Fruit fly (Drosophila melanogaster) whole organism, embryonic: Measurements from ENCODE around the gene Tango5.
A peak's percentile ranks its signal among the peaks of the same experiment; 100 is the strongest.

Source experiments
- Ada2b ChIP-seq: fragments of 200-800 bp; sonication (Bioruptor generic); IDR thresholded peaks from 2 replicates; pipeline ENCODE4 v1.3.6; 2022; ENCODE audit warnings: missing biosample characterization, missing genetic modification characterization
- Asciz ChIP-seq: fragments of 200-800 bp; sonication (Bioruptor generic); optimal IDR thresholded peaks from 2 replicates; lab custom pipeline; 2017; ENCODE audit warnings: missing biosample characterization, mild to moderate bottlenecking, missing genetic modification characterization, missing genetic modification reagents
- Atf6 ChIP-seq: fragments of 200-800 bp; sonication (Bioruptor generic); IDR thresholded peaks from 2 replicates; pipeline ENCODE4 v1.3.6; 2022; ENCODE audit warnings: missing biosample characterization, missing genetic modification characterization
- Bdp1 ChIP-seq: fragments of 200-800 bp; sonication (Bioruptor generic); optimal IDR thresholded peaks from 3 replicates; lab custom pipeline; 2016; ENCODE audit warnings: missing biosample characterization, missing genetic modification characterization
- CG10565 ChIP-seq: fragments of 200-800 bp; sonication (Bioruptor generic); optimal IDR thresholded peaks from 3 replicates; lab custom pipeline; 2016; ENCODE audit warnings: missing biosample characterization, mild to moderate bottlenecking, missing genetic modification characterization
- CG10959 ChIP-seq: fragments of 200-800 bp; sonication (Bioruptor generic); IDR thresholded peaks from 2 replicates; pipeline ENCODE4 v1.3.6; 2022; ENCODE audit warnings: missing biosample characterization, missing genetic modification characterization
- CG11093 ChIP-seq: fragments of 200-800 bp; sonication (Bioruptor generic); IDR thresholded peaks from 3 replicates; pipeline ENCODE4 v1.3.6; 2022; ENCODE audit warnings: missing biosample characterization, missing genetic modification characterization
- CG11504 ChIP-seq: fragments of 200-800 bp; sonication (Bioruptor generic); optimal IDR thresholded peaks from 3 replicates; lab custom pipeline; 2019; ENCODE audit warnings: missing biosample characterization, mild to moderate bottlenecking, missing genetic modification characterization, moderate library complexity
- CG14050 ChIP-seq: fragments of 200-800 bp; sonication (Bioruptor generic); IDR thresholded peaks from 3 replicates; pipeline ENCODE4 v1.3.6; 2022; ENCODE audit warnings: missing biosample characterization, missing genetic modification characterization
- CG16863 ChIP-seq: fragments of 200-800 bp; sonication (Bioruptor generic); optimal IDR thresholded peaks from 3 replicates; lab custom pipeline; 2016; ENCODE audit warnings: missing biosample characterization, missing genetic modification characterization
- CG2199 ChIP-seq: fragments of 200-800 bp; sonication (Bioruptor generic); IDR thresholded peaks from 3 replicates; pipeline ENCODE4 v1.3.6; 2022; ENCODE audit warnings: missing biosample characterization, missing genetic modification characterization
- CG2889 ChIP-seq: fragments of 200-800 bp; sonication (Bioruptor generic); IDR thresholded peaks from 3 replicates; pipeline ENCODE4 v1.3.6; 2022; ENCODE audit warnings: missing biosample characterization, missing genetic modification characterization
- CG30403 ChIP-seq: fragments of 200-800 bp; sonication (Bioruptor generic); optimal IDR thresholded peaks from 3 replicates; lab custom pipeline; 2016; ENCODE audit warnings: missing biosample characterization, missing genetic modification characterization
- CG31441 ChIP-seq: fragments of 200-800 bp; sonication (Bioruptor generic); IDR thresholded peaks from 2 replicates; pipeline ENCODE4 v1.3.6; 2022; ENCODE audit warnings: missing biosample characterization, missing genetic modification characterization
- CG33213 ChIP-seq: fragments of 200-800 bp; sonication (Bioruptor generic); optimal IDR thresholded peaks from 3 replicates; lab custom pipeline; 2016; ENCODE audit warnings: missing biosample characterization, missing genetic modification characterization
- CG34422 ChIP-seq: fragments of 200-800 bp; sonication (Bioruptor generic); IDR thresholded peaks from 3 replicates; pipeline ENCODE4 v1.3.6; 2022; ENCODE audit warnings: missing biosample characterization, missing genetic modification characterization
- CG3847 ChIP-seq: fragments of 200-800 bp; sonication (Bioruptor generic); IDR thresholded peaks from 2 replicates; pipeline ENCODE4 v1.3.6; 2022; ENCODE audit warnings: missing biosample characterization, missing genetic modification characterization
- CG4707 ChIP-seq: fragments of 200-800 bp; sonication (Bioruptor generic); optimal IDR thresholded peaks from 2 replicates; lab custom pipeline; 2018; ENCODE audit warnings: missing biosample characterization, mild to moderate bottlenecking, missing genetic modification characterization, moderate library complexity
- CG5953 ChIP-seq: fragments of 200-800 bp; sonication (Bioruptor generic); IDR thresholded peaks from 2 replicates; pipeline ENCODE4 v1.3.6; 2022; ENCODE audit warnings: missing biosample characterization, missing genetic modification characterization
- CG6813 ChIP-seq: fragments of 200-800 bp; sonication (Bioruptor generic); optimal IDR thresholded peaks from 2 replicates; lab custom pipeline; 2017; ENCODE audit warnings: missing biosample characterization, missing genetic modification characterization, mild to moderate bottlenecking, moderate library complexity, missing genetic modification reagents
- CG7271 ChIP-seq: fragments of 200-800 bp; sonication (Bioruptor generic); optimal IDR thresholded peaks from 2 replicates; lab custom pipeline; 2018; ENCODE audit warnings: missing biosample characterization, mild to moderate bottlenecking, missing genetic modification characterization, moderate library complexity
- CG8290 ChIP-seq, 3 experiments: fragments of 200-800 bp; sonication (Bioruptor generic); optimal IDR thresholded peaks; 2 replicates each; lab custom pipeline; 2016 to 2019; ENCODE audit warnings: missing biosample characterization in 3 of 3, missing genetic modification characterization in 3 of 3, mild to moderate bottlenecking in 2 of 3, moderate library complexity in 1 of 3
- CG9727 ChIP-seq: fragments of 200-800 bp; sonication (Bioruptor generic); optimal IDR thresholded peaks from 3 replicates; lab custom pipeline; 2017; ENCODE audit warnings: missing biosample characterization, mild to moderate bottlenecking, missing genetic modification characterization
- Dip2 ChIP-seq: fragments of 200-800 bp; sonication (Bioruptor generic); IDR thresholded peaks from 2 replicates; pipeline ENCODE4 v1.3.6; 2022; ENCODE audit warnings: missing biosample characterization, missing genetic modification characterization
- Ets65A ChIP-seq: fragments of 200-800 bp; sonication (Bioruptor generic); peaks from one replicate; lab custom pipeline; 2016; ENCODE audit warnings: missing biosample characterization, missing genetic modification characterization
- GATAe ChIP-seq: fragments of 200-800 bp; sonication (Bioruptor generic); conservative IDR thresholded peaks from 2 replicates; pipeline ENCODE4 v1.3.6; 2022; ENCODE audit warnings: missing biosample characterization, missing genetic modification characterization
- Gug ChIP-seq: fragments of 200-800 bp; sonication (Bioruptor generic); IDR thresholded peaks from 4 replicates; pipeline ENCODE4 v1.3.6; 2022; ENCODE audit warnings: missing biosample characterization, missing genetic modification characterization
- HHEX ChIP-seq: fragments of 200-800 bp; sonication (Bioruptor generic); optimal IDR thresholded peaks from 3 replicates; lab custom pipeline; 2017; ENCODE audit warnings: missing biosample characterization, mild to moderate bottlenecking, missing genetic modification characterization, missing genetic modification reagents
- HLHmδ ChIP-seq: fragments of 200-800 bp; sonication (Bioruptor generic); optimal IDR thresholded peaks from 2 replicates; lab custom pipeline; 2018; ENCODE audit warnings: missing biosample characterization, mild to moderate bottlenecking, missing genetic modification characterization, moderate library complexity
- Hmx ChIP-seq: fragments of 200-800 bp; sonication (Bioruptor generic); optimal IDR thresholded peaks from 2 replicates; lab custom pipeline; 2016; ENCODE audit warnings: missing biosample characterization, missing genetic modification characterization
- Hsf ChIP-seq: fragments of 200-800 bp; sonication (Bioruptor generic); optimal IDR thresholded peaks from 3 replicates; lab custom pipeline; 2016; ENCODE audit warnings: missing biosample characterization, missing genetic modification characterization
- Lim3 ChIP-seq: fragments of 200-800 bp; sonication (Bioruptor generic); IDR thresholded peaks from 2 replicates; pipeline ENCODE4 v1.3.6; 2022; ENCODE audit warnings: missing biosample characterization, missing genetic modification characterization
- MESR4 ChIP-seq: fragments of 200-800 bp; sonication (Bioruptor generic); optimal IDR thresholded peaks from 2 replicates; lab custom pipeline; 2018; ENCODE audit warnings: missing biosample characterization, mild to moderate bottlenecking, missing genetic modification characterization, moderate library complexity
- Max ChIP-seq: fragments of 200-800 bp; sonication (Bioruptor generic); optimal IDR thresholded peaks from 2 replicates; lab custom pipeline; 2016; ENCODE audit warnings: missing biosample characterization, mild to moderate bottlenecking, missing genetic modification characterization
- Mes4 ChIP-seq: fragments of 200-800 bp; sonication (Bioruptor generic); optimal IDR thresholded peaks from 2 replicates; lab custom pipeline; 2016; ENCODE audit warnings: missing biosample characterization, missing genetic modification characterization
- Mrtf ChIP-seq: fragments of 200-800 bp; sonication (Bioruptor generic); IDR thresholded peaks from 3 replicates; pipeline ENCODE4 v1.3.6; 2022; ENCODE audit warnings: missing biosample characterization, missing genetic modification characterization
- Nf-YC ChIP-seq: fragments of 200-800 bp; optimal IDR thresholded peaks from 3 replicates; lab custom pipeline; 2019; ENCODE audit warnings: missing biosample characterization, mild to moderate bottlenecking, missing genetic modification characterization, moderate library complexity
- Oli ChIP-seq: fragments of 200-800 bp; sonication (Bioruptor generic); optimal IDR thresholded peaks from 2 replicates; lab custom pipeline; 2018; ENCODE audit warnings: missing biosample characterization, mild to moderate bottlenecking, missing genetic modification characterization, moderate library complexity
- Pdp1 ChIP-seq, 2 experiments: fragments of 200-800 bp; sonication (Bioruptor generic); optimal IDR thresholded peaks; 3 replicates each; lab custom pipeline; 2016; ENCODE audit warnings: missing biosample characterization in 2 of 2, missing genetic modification characterization in 2 of 2, mild to moderate bottlenecking in 1 of 2, moderate library complexity in 1 of 2
- Ravus ChIP-seq: fragments of 200-800 bp; sonication (Bioruptor generic); IDR thresholded peaks from 2 replicates; pipeline ENCODE4 v1.3.6; 2022; ENCODE audit warnings: missing biosample characterization, missing genetic modification characterization
- Stat92E ChIP-seq, 3 experiments: fragments of >200 bp in 2 of 3; fragments of 200-800 bp in 1 of 3; sonication (Bioruptor generic) in 1 of 3; optimal IDR thresholded peaks; 2 replicates each; lab custom pipeline; 2017 to 2019; ENCODE audit warnings: missing biosample characterization in 3 of 3, missing genetic modification characterization in 3 of 3, mild to moderate bottlenecking in 1 of 3, moderate library complexity in 1 of 3
- ato ChIP-seq: fragments of 200-800 bp; sonication (Bioruptor generic); IDR thresholded peaks from 2 replicates; pipeline ENCODE4 v1.3.6; 2022; ENCODE audit warnings: missing biosample characterization, missing genetic modification characterization; ENCODE audit not compliant: partially characterized antibody
- cas ChIP-seq: fragments of 200-800 bp; sonication (Bioruptor generic); IDR thresholded peaks from 2 replicates; pipeline ENCODE4 v1.3.6; 2022; ENCODE audit warnings: missing biosample characterization, missing genetic modification characterization
- ci ChIP-seq: fragments of 200-800 bp; sonication (Bioruptor generic); IDR thresholded peaks from 3 replicates; pipeline ENCODE4 v1.3.6; 2022; ENCODE audit warnings: missing biosample characterization, missing genetic modification characterization
- dmrt99B ChIP-seq: fragments of 200-800 bp; sonication (Bioruptor generic); optimal IDR thresholded peaks from 2 replicates; lab custom pipeline; 2018; ENCODE audit warnings: missing biosample characterization, mild to moderate bottlenecking, missing genetic modification characterization, moderate library complexity
- gem ChIP-seq: fragments of 200-800 bp; sonication (Bioruptor generic); optimal IDR thresholded peaks from 2 replicates; lab custom pipeline; 2019; ENCODE audit warnings: missing biosample characterization, mild to moderate bottlenecking, missing genetic modification characterization, moderate library complexity
- ranshi ChIP-seq: fragments of 200-800 bp; sonication (Bioruptor generic); IDR thresholded peaks from 2 replicates; pipeline ENCODE4 v1.3.6; 2022; ENCODE audit warnings: missing biosample characterization, missing genetic modification characterization
- seq ChIP-seq: fragments of 200-800 bp; sonication (Bioruptor generic); IDR thresholded peaks from 2 replicates; pipeline ENCODE4 v1.3.6; 2022; ENCODE audit warnings: missing biosample characterization, missing genetic modification characterization
- shn ChIP-seq: fragments of 200-800 bp; sonication (Bioruptor generic); optimal IDR thresholded peaks from 3 replicates; lab custom pipeline; 2016; ENCODE audit warnings: missing biosample characterization, missing genetic modification characterization
- sima ChIP-seq: fragments of 200-800 bp; sonication (Bioruptor generic); optimal IDR thresholded peaks from 2 replicates; lab custom pipeline; 2016; ENCODE audit warnings: missing biosample characterization, missing genetic modification characterization
- zfh2 ChIP-seq: fragments of 200-800 bp; sonication (Bioruptor generic); optimal IDR thresholded peaks from 2 replicates; lab custom pipeline; 2016; ENCODE audit warnings: missing biosample characterization, missing genetic modification characterization

Gene Tango5

DNA sequence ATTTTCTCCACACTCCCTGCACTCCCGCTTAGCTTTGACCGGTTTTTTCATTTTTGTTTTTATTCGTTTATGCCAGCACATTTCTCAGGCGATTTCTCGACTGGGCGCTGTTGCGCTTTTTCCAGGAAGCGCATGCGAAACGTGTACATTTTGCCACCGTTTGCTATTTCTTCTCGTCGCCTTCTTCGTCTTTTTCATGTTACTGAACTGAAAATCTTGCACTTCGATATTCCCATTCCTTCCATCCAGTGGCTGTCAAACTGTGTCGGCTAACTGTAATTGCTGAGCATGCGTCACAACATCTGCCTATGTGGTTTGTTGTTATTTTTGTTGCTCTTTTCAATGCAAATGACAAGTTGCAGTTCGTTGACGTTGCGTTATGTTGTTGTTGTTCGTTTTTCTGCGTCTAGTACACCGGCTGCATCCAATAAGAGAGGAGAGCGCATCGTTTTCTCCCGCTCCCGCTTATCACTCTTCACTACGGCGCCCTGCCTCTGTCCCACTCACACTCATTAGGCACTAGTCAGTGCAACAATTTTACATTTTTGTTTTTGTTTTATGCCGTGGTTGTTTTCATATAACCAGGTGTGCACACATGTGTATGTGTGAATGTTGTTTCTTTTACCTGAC, 37.7 kb upstream of the Tango5 start (continued):
- TF ChIP-seq ato (GFP tag; lab: Robert Waterston, UW) (no peak), CG9727 (GFP tag; lab: Kevin White, UChicago) (no peak), CG4707 (GFP tag; lab: Kevin White, UChicago) (no peak), Dip2 (GFP tag; lab: Robert Waterston, UW) (no peak), Ada2b (GFP tag; lab: Robert Waterston, UW) (no peak), CG6813 (GFP tag; lab: Kevin White, UChicago) (no peak), CG10959 (GFP tag; lab: Robert Waterston, UW) (no peak), CG31441 (no peak), CG30403 (GFP tag; lab: Kevin White, UChicago) (no peak), CG3847 (GFP tag; lab: Robert Waterston, UW) (no peak), Stat92E (GFP tag; optimal IDR thresholded peaks at IDR 0.05; lab: Kevin White, UChicago) (peak in 1 of 3 experiments; percentile 66), Bdp1 (GFP tag; lab: Kevin White, UChicago) (no peak), GATAe (GFP tag; lab: Robert Waterston, UW) (no peak), Atf6 (GFP tag; lab: Robert Waterston, UW) (no peak), MESR4 (no peak), Pdp1 (GFP tag; optimal IDR thresholded peaks at IDR 0.05; lab: Kevin White, UChicago) (no peak), Mes4 (no peak), Asciz (GFP tag; lab: Kevin White, UChicago) (no peak), dmrt99B (tag; lab: Kevin White, UChicago) (no peak), ci (GFP tag; lab: Robert Waterston, UW) (peak; percentile 40; the same call in 1 of the 3 replicates), Ravus (no peak), Hsf (GFP tag; lab: Kevin White, UChicago) (no peak), Nf-YC (no peak), CG33213 (GFP tag; lab: Kevin White, UChicago) (no peak), CG11504 (tag; lab: Kevin White, UChicago) (no peak), HHEX (GFP tag; lab: Kevin White, UChicago) (no peak), Max (no peak), shn (GFP tag; lab: Kevin White, UChicago) (no peak), Oli (tag; lab: Kevin White, UChicago) (no peak), zfh2 (GFP tag; lab: Kevin White, UChicago) (no peak), CG16863 (GFP tag; lab: Kevin White, UChicago) (no peak), CG7271 (no peak), HLHmδ (GFP tag; lab: Kevin White, UChicago) (no peak), Lim3 (no peak), CG2889 (GFP tag; lab: Robert Waterston, UW) (no peak), Ets65A (no peak), CG14050 (no peak), CG5953 (no peak), Mrtf (GFP tag; lab: Robert Waterston, UW) (no peak), sima (GFP tag; lab: Kevin White, UChicago) (no peak), CG2199 (peak; percentile 47; the same call in 1 of the 3 replicates), cas (no peak), CG8290 (GFP tag; optimal IDR thresholded peaks at IDR 0.05; lab: Kevin White, UChicago) (no peak), CG8290 (tag; optimal IDR thresholded peaks at IDR 0.05; lab: Kevin White, UChicago) (no peak), Gug (GFP tag; lab: Robert Waterston, UW) (no peak), CG11093 (GFP tag; lab: Robert Waterston, UW) (no peak), Hmx (GFP tag; lab: Kevin White, UChicago) (no peak), CG10565 (no peak), seq (GFP tag; lab: Robert Waterston, UW) (no peak), CG34422 (no peak), gem (tag; lab: Kevin White, UChicago) (no peak), ranshi (GFP tag; lab: Robert Waterston, UW) (no peak)
